Worm (Caenorhabditis elegans): ENCODE measurements around the gene R08A2.5.

The R08A2.5 gene

ce11 chrV:14712316-14712715, at the start of gene R08A2.5:
Gene R08A2.5 (plus strand): TSS chrV:14712616.
- TF ChIP-seq hlh-26 (GFP tag; conservative IDR thresholded peaks at IDR 0.05) (no peak), B0336.3 (GFP tag; IDR thresholded peaks at IDR 0.05) (no peak), nhr-80 (tag; optimal IDR thresholded peaks at IDR 0.05) (no peak), snpc-1.3 (tag; optimal IDR thresholded peaks at IDR 0.05; ENCODE audit: insufficient read depth) (no peak), F33H1.4 (GFP tag; IDR thresholded peaks at IDR 0.05) (no peak), ztf-18 (tag; optimal IDR thresholded peaks at IDR 0.05) (no peak), pbrm-1 (GFP tag; IDR thresholded peaks at IDR 0.05) (no peak), sdz-38 (tag; optimal IDR thresholded peaks at IDR 0.05) (no peak), C17E4.6 (GFP tag; IDR thresholded peaks at IDR 0.05) (no peak), mxl-1 (tag; optimal IDR thresholded peaks at IDR 0.05) (no peak), lir-1 (GFP tag; conservative IDR thresholded peaks at IDR 0.05) (no peak), tbx-9 (tag; optimal IDR thresholded peaks at IDR 0.05; ENCODE audit: borderline replicate concordance) (no peak), T26A5.8 (tag; optimal IDR thresholded peaks at IDR 0.05) (no peak), Y67H2A.10 (GFP tag; conservative IDR thresholded peaks at IDR 0.05) (no peak), lsl-1 (GFP tag; optimal IDR thresholded peaks at IDR 0.05) (no peak), let-607 (tag; optimal IDR thresholded peaks at IDR 0.05) (no peak), B0019.2 (GFP tag; conservative IDR thresholded peaks at IDR 0.05) (no peak), F52B5.7 (tag; optimal IDR thresholded peaks at IDR 0.05) (no peak), Y95B8A.8 (GFP tag; IDR thresholded peaks at IDR 0.05) (no peak), ceh-58 (GFP tag; IDR thresholded peaks at IDR 0.05) (no peak)

- TF ChIP-seq egl-18 (GFP tag; IDR thresholded peaks at IDR 0.05) (no peak), unc-130 (GFP tag; optimal IDR thresholded peaks at IDR 0.05) (no peak)
Measured at ce11 chrV:14663006-14663405, 49.4 kb upstream of the R08A2.5 start, which contains the start of gene C47E8.9. Gene C47E8.9 (plus strand): TSS chrV:14663306.

- TF ChIP-seq ceh-91 (GFP tag; IDR thresholded peaks at IDR 0.05), result no peak
- no peak for TF ChIP-seq mes-4 (tag; optimal IDR thresholded peaks at IDR 0.05)
- no peak for TF ChIP-seq zfh-2 (GFP tag; conservative IDR thresholded peaks at IDR 0.05)
- no peak for TF ChIP-seq ceh-40 (GFP tag; IDR thresholded peaks at IDR 0.05)
- no peak for TF ChIP-seq lin-40 (tag; optimal IDR thresholded peaks at IDR 0.05)
- TF ChIP-seq gei-17 (GFP tag; optimal IDR thresholded peaks at IDR 0.05), result no peak
- TF ChIP-seq F49E8.2 (tag; optimal IDR thresholded peaks at IDR 0.05; ENCODE audit: insufficient read depth), result no peak
- TF ChIP-seq bed-2 (GFP tag; IDR thresholded peaks at IDR 0.05), result no peak
- no peak for TF ChIP-seq dpff-1 (tag; optimal IDR thresholded peaks at IDR 0.05)
- TF ChIP-seq lin-54 (GFP tag; optimal IDR thresholded peaks at IDR 0.05), result no peak
- no peak for TF ChIP-seq ztf-22 (GFP tag; optimal IDR thresholded peaks at IDR 0.05)
- no peak for TF ChIP-seq lsl-1 (GFP tag; optimal IDR thresholded peaks at IDR 0.05)
Measured at ce11 chrV:14665728-14666127, 46.7 kb upstream of the R08A2.5 start, which contains the start of gene C47E8.1. Gene C47E8.1 (plus strand): TSS chrV:14666028.

ce11 chrV:14678298-14678697, 34.1 kb upstream of the R08A2.5 start:
- TF ChIP-seq B0035.1 (tag; optimal IDR thresholded peaks at IDR 0.05) (no peak), K12H6.12 (tag; optimal IDR thresholded peaks at IDR 0.05) (no peak), C17E4.6 (GFP tag; IDR thresholded peaks at IDR 0.05) (no peak), Y53F4B.3 (GFP tag; IDR thresholded peaks at IDR 0.05) (no peak), F10E7.11 (tag; optimal IDR thresholded peaks at IDR 0.05) (no peak), ztf-22 (GFP tag; optimal IDR thresholded peaks at IDR 0.05) (no peak), unc-62 (GFP tag; optimal IDR thresholded peaks at IDR 0.05) (no peak), nhr-179 (tag; optimal IDR thresholded peaks at IDR 0.05) (no peak), F57C9.4 (tag; optimal IDR thresholded peaks at IDR 0.05) (no peak), hlh-12 (tag; optimal IDR thresholded peaks at IDR 0.05) (no peak), K11D2.4 (GFP tag; IDR thresholded peaks at IDR 0.05) (no peak), F55B11.4 (tag; optimal IDR thresholded peaks at IDR 0.05; ENCODE audit: borderline replicate concordance, insufficient read depth) (no peak), lin-40 (tag; optimal IDR thresholded peaks at IDR 0.05) (no peak), B0261.1 (tag; optimal IDR thresholded peaks at IDR 0.05) (no peak), ets-4 (GFP tag; optimal IDR thresholded peaks at IDR 0.05) (no peak)

Data from whole organism, young adult.